Worm (Caenorhabditis elegans) whole organism, young adult: ENCODE results near the gene F20C5.5.
A peak's percentile ranks its signal among the peaks of the same experiment; 100 is the strongest.

Experiments
- B0035.1 ChIP-seq: sonication (generic microtip); optimal IDR thresholded peaks from 2 replicates; lab custom pipeline; 2016; ENCODE audit warnings: missing genetic modification characterization, mild to moderate bottlenecking, missing compliant biosample characterization, missing genotype, missing genetic modification reagents
- B0261.1 ChIP-seq: sonication (generic microtip); optimal IDR thresholded peaks from 2 replicates; lab custom pipeline; 2016; ENCODE audit warnings: mild to moderate bottlenecking, missing genetic modification characterization, moderate library complexity, missing compliant biosample characterization
- F10E7.11 ChIP-seq: sonication (generic microtip); optimal IDR thresholded peaks from 2 replicates; lab custom pipeline; 2017; ENCODE audit warnings: mild to moderate bottlenecking, missing genetic modification characterization, moderate library complexity, missing compliant biosample characterization
- F37B4.10 ChIP-seq: fragments of 200-800 bp; sonication (Bioruptor generic); IDR thresholded peaks from 2 replicates; pipeline ENCODE4 v1.3.6; 2022; ENCODE audit warnings: missing genetic modification characterization, missing compliant biosample characterization
- F57C9.4 ChIP-seq: sonication (generic microtip); optimal IDR thresholded peaks from 2 replicates; lab custom pipeline; 2017; ENCODE audit warnings: mild to moderate bottlenecking, missing genetic modification characterization, missing compliant biosample characterization
- K11D2.4 ChIP-seq: fragments of 200-800 bp; sonication (Bioruptor generic); IDR thresholded peaks from 2 replicates; pipeline ENCODE4 v1.3.6; 2022; ENCODE audit warnings: missing genetic modification reagents, missing genetic modification characterization, missing compliant biosample characterization
- Y53F4B.3 ChIP-seq: fragments of 200-800 bp; sonication (Bioruptor generic); IDR thresholded peaks from 2 replicates; pipeline ENCODE4 v1.3.6; 2022; ENCODE audit warnings: missing genetic modification reagents, missing genetic modification characterization, missing compliant biosample characterization
- akir-1 ChIP-seq: fragments of 200-800 bp; sonication (Bioruptor generic); optimal IDR thresholded peaks from 2 replicates; lab custom pipeline; 2018; ENCODE audit warnings: mild to moderate bottlenecking, missing genetic modification characterization, moderate library complexity, missing compliant biosample characterization
- aptf-2 ChIP-seq: fragments of 200-800 bp; sonication (Bioruptor generic); conservative IDR thresholded peaks from 2 replicates; pipeline ENCODE4 v1.3.6; 2022; ENCODE audit warnings: missing genetic modification reagents, missing genetic modification characterization, missing compliant biosample characterization
- aptf-3 ChIP-seq: fragments of 200-800 bp; sonication (Bioruptor generic); IDR thresholded peaks from 2 replicates; pipeline ENCODE4 v1.3.6; 2022; ENCODE audit warnings: missing genetic modification characterization, missing compliant biosample characterization
- attf-6 ChIP-seq: fragments of 200-800 bp; sonication (Bioruptor generic); IDR thresholded peaks from 2 replicates; pipeline ENCODE4 v1.3.6; 2022; ENCODE audit warnings: missing genetic modification reagents, missing genetic modification characterization, missing compliant biosample characterization
- cebp-1 ChIP-seq, 2 experiments: fragments of 200-800 bp in 1 of 2; sonication (Bioruptor generic) in 1 of 2; sonication (generic microtip) in 1 of 2; IDR thresholded peaks in 1 of 2; optimal IDR thresholded peaks in 1 of 2; 2 replicates each; pipeline versions ENCODE4 v1.3.6 to Lab custom; 2017 to 2022; ENCODE audit warnings: missing compliant biosample characterization in 2 of 2, missing genetic modification characterization in 2 of 2, mild to moderate bottlenecking in 1 of 2, missing genetic modification reagents in 1 of 2, moderate library complexity in 1 of 2
- ceh-58 ChIP-seq: fragments of 200-800 bp; sonication (Bioruptor generic); IDR thresholded peaks from 2 replicates; pipeline ENCODE4 v1.3.6; 2022; ENCODE audit warnings: missing genetic modification characterization, missing compliant biosample characterization
- chd-7 ChIP-seq: sonication (generic microtip); optimal IDR thresholded peaks from 2 replicates; lab custom pipeline; 2016; ENCODE audit warnings: mild to moderate bottlenecking, missing genetic modification characterization, moderate library complexity, missing compliant biosample characterization
- ekl-4 ChIP-seq: fragments of 200-800 bp; sonication (Bioruptor generic); IDR thresholded peaks from 2 replicates; pipeline ENCODE4 v1.3.6; 2022; ENCODE audit warnings: missing genetic modification reagents, missing genetic modification characterization, missing compliant biosample characterization
- ets-4 ChIP-seq: fragments of 200-800 bp; sonication (Bioruptor generic); optimal IDR thresholded peaks from 2 replicates; lab custom pipeline; 2018; ENCODE audit warnings: mild to moderate bottlenecking, missing genetic modification characterization, missing compliant biosample characterization
- fkh-3 ChIP-seq: sonication (generic microtip); optimal IDR thresholded peaks from 2 replicates; lab custom pipeline; 2016; ENCODE audit warnings: mild to moderate bottlenecking, missing genetic modification characterization, missing compliant biosample characterization
- hlh-26 ChIP-seq: fragments of 200-800 bp; sonication (Bioruptor generic); conservative IDR thresholded peaks from 2 replicates; pipeline ENCODE4 v1.3.6; 2022; ENCODE audit warnings: missing genetic modification reagents, missing genetic modification characterization, missing compliant biosample characterization
- hmg-1.2 ChIP-seq: fragments of 200-800 bp; sonication (Bioruptor generic); IDR thresholded peaks from 2 replicates; pipeline ENCODE4 v1.3.6; 2022; ENCODE audit warnings: missing genetic modification reagents, missing genetic modification characterization, missing compliant biosample characterization
- hsf-1 ChIP-seq: fragments of 200-800 bp; sonication (Bioruptor generic); IDR thresholded peaks from 2 replicates; pipeline ENCODE4 v1.3.6; 2022; ENCODE audit warnings: missing genetic modification reagents, missing genetic modification characterization, missing compliant biosample characterization
- lag-1 ChIP-seq: fragments of 200-800 bp; sonication (Bioruptor generic); IDR thresholded peaks from 2 replicates; pipeline ENCODE4 v1.3.6; 2022; ENCODE audit warnings: missing genetic modification reagents, missing genetic modification characterization, missing compliant biosample characterization
- let-526 ChIP-seq: fragments of 200-800 bp; sonication (Bioruptor generic); IDR thresholded peaks from 2 replicates; pipeline ENCODE4 v1.3.6; 2022; ENCODE audit warnings: missing genetic modification reagents, missing genetic modification characterization, missing compliant biosample characterization
- lin-40 ChIP-seq: sonication (generic microtip); optimal IDR thresholded peaks from 2 replicates; lab custom pipeline; 2016; ENCODE audit warnings: missing genetic modification characterization, mild to moderate bottlenecking, missing compliant biosample characterization, missing genotype, missing genetic modification reagents
- lsl-1 ChIP-seq: fragments of 200-800 bp; sonication (Bioruptor generic); optimal IDR thresholded peaks from 2 replicates; lab custom pipeline; 2018; ENCODE audit warnings: mild to moderate bottlenecking, missing genetic modification characterization, moderate library complexity, missing compliant biosample characterization
- madf-10 ChIP-seq: sonication (generic microtip); optimal IDR thresholded peaks from 2 replicates; lab custom pipeline; 2016; ENCODE audit warnings: mild to moderate bottlenecking, missing genetic modification characterization, missing compliant biosample characterization
- madf-6 ChIP-seq: fragments of 200-800 bp; sonication (Bioruptor generic); IDR thresholded peaks from 2 replicates; pipeline ENCODE4 v1.3.6; 2022; ENCODE audit warnings: missing genetic modification reagents, missing genetic modification characterization, missing compliant biosample characterization
- mcd-1 ChIP-seq: fragments of 200-800 bp; sonication (Bioruptor generic); IDR thresholded peaks from 2 replicates; pipeline ENCODE4 v1.3.6; 2022; ENCODE audit warnings: missing genetic modification reagents, missing genetic modification characterization, missing compliant biosample characterization
- nfyb-1 ChIP-seq: fragments of 200-800 bp; sonication (Bioruptor generic); IDR thresholded peaks from 2 replicates; pipeline ENCODE4 v1.3.6; 2022; ENCODE audit warnings: missing genetic modification reagents, missing genetic modification characterization, missing compliant biosample characterization
- nhr-80 ChIP-seq: sonication (generic microtip); optimal IDR thresholded peaks from 2 replicates; lab custom pipeline; 2016; ENCODE audit warnings: missing genetic modification characterization, missing compliant biosample characterization
- nhr-90 ChIP-seq: sonication (generic microtip); optimal IDR thresholded peaks from 2 replicates; lab custom pipeline; 2016; ENCODE audit warnings: missing genotype, mild to moderate bottlenecking, missing genetic modification characterization, missing compliant biosample characterization
- rcor-1 ChIP-seq: fragments of 200-800 bp; sonication (Bioruptor generic); IDR thresholded peaks from 2 replicates; pipeline ENCODE4 v1.3.6; 2022; ENCODE audit warnings: missing genetic modification reagents, missing genetic modification characterization, missing compliant biosample characterization
- sea-2 ChIP-seq: fragments of 200-800 bp; sonication (Bioruptor generic); IDR thresholded peaks from 2 replicates; pipeline ENCODE4 v1.3.6; 2022; ENCODE audit warnings: missing genetic modification characterization, missing compliant biosample characterization
- snpc-4 ChIP-seq, 5 experiments: fragments of 150-350 bp in 1 of 5; sonication (generic microtip) in 4 of 5; optimal IDR thresholded peaks; 2 replicates each; lab custom pipeline; 2014 to 2018; ENCODE audit warnings: missing genetic modification characterization in 5 of 5, missing biosample characterization in 3 of 5, antibody characterized with exemption in 2 of 5, mild to moderate bottlenecking in 2 of 5, missing compliant biosample characterization in 2 of 5, missing genotype in 2 of 5, moderate library complexity in 2 of 5, missing genetic modification reagents in 1 of 5
- tbx-9 ChIP-seq: sonication (generic microtip); optimal IDR thresholded peaks from 2 replicates; lab custom pipeline; 2016; ENCODE audit warnings: borderline replicate concordance, missing genetic modification characterization, inconsistent platforms, missing compliant biosample characterization
- tlf-1 ChIP-seq: fragments of 200-800 bp; sonication (Bioruptor generic); optimal IDR thresholded peaks from 2 replicates; lab custom pipeline; 2018; ENCODE audit warnings: mild to moderate bottlenecking, missing genetic modification characterization, missing compliant biosample characterization
- unc-62 ChIP-seq: fragments of 150-350 bp; optimal IDR thresholded peaks from 2 replicates; lab custom pipeline; 2014; ENCODE audit warnings: missing biosample characterization, missing genetic modification reagents, missing genetic modification characterization
- ztf-18 ChIP-seq: sonication (generic microtip); optimal IDR thresholded peaks from 2 replicates; lab custom pipeline; 2016; ENCODE audit warnings: missing genotype, mild to moderate bottlenecking, missing genetic modification characterization, missing compliant biosample characterization
- ztf-22 ChIP-seq: fragments of 200-800 bp; sonication (Bioruptor generic); optimal IDR thresholded peaks from 2 replicates; lab custom pipeline; 2018; ENCODE audit warnings: mild to moderate bottlenecking, missing genetic modification characterization, moderate library complexity, missing compliant biosample characterization
- ztf-25 ChIP-seq: fragments of 200-800 bp; sonication (Bioruptor generic); IDR thresholded peaks from 2 replicates; pipeline ENCODE4 v1.3.6; 2022; ENCODE audit warnings: missing genetic modification reagents, missing genetic modification characterization, missing compliant biosample characterization
- ztf-26 ChIP-seq: sonication (generic microtip); optimal IDR thresholded peaks from 2 replicates; lab custom pipeline; 2017; ENCODE audit warnings: missing genetic modification characterization, missing compliant biosample characterization
- ztf-28 ChIP-seq: fragments of 200-800 bp; sonication (Bioruptor generic); IDR thresholded peaks from 2 replicates; pipeline ENCODE4 v1.3.6; 2022; ENCODE audit warnings: missing genetic modification reagents, missing genetic modification characterization, missing compliant biosample characterization
- ztf-6 ChIP-seq: fragments of 200-800 bp; sonication (Bioruptor generic); IDR thresholded peaks from 2 replicates; pipeline ENCODE4 v1.3.6; 2022; ENCODE audit warnings: missing genetic modification reagents, missing genetic modification characterization, missing compliant biosample characterization

Gene F20C5.5

DNA sequence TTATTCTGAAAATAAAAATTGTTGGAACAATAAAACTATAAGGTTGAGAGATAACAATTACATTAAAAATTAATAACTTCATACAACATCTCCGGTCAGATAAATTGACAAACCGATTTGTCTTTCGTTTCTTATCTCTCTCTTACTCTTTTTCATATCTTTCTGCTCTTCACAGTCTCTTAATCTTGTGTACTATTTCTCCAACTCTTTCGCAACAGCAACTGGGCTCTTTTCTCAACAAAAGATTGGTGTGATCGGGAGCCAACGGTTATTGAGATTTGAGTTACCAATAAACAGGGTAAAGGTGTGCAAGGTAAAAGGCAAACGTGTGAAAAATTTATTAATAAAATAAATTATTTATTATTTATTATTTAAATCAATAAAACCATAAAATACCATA, 17.2 kb upstream of the F20C5.5 start, which contains the start of gene C33D9.8:
Gene C33D9.8 (minus strand): TSS at position 99 of the 400 bp plus-strand sequence.
- TF ChIP-seq mcd-1 (GFP tag; lab: Robert Waterston, UW) (no peak), madf-6 (GFP tag; lab: Robert Waterston, UW) (no peak), cebp-1 (GFP tag; IDR thresholded peaks at IDR 0.05; lab: Robert Waterston, UW) (0 out of 2 replicates have a peak, but pooled peaks have one; percentile 59), cebp-1 (tag; optimal IDR thresholded peaks at IDR 0.05; lab: Kevin White, UChicago) (peak; percentile 87), hmg-1.2 (peak; percentile 74; the same call in 1 of the 2 replicates)
- TF ChIP-seq, all 124 proteins: peak for 2

DNA sequence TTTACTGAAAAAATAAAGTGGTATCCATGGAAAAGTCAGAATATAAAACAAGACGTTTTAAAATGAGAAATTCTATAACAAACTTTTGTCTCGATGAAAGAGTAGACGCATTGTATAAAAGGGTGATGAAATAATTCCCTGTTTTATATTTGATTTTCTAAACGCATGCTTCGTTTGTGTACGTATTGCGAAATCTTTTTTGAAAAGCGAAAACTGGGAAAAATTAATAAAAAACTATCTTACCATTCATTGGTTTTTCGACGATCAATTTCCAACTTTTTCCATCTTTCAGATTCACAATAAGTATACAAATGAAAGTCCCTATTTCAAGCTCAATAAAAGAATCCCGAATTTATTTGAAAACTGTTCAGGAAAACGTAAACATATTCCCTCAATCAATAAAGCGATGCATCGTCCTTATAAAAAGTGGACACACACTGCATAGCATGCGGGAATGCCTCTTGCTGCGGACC, 15.5 kb upstream of the F20C5.5 start, which contains the start of gene C33D9.13:
Gene C33D9.13 (minus strand): TSS at position 423 of the 473 bp plus-strand sequence.
- TF ChIP-seq ztf-22 (GFP tag; lab: Kevin White, UChicago) (no peak), cebp-1 (GFP tag; IDR thresholded peaks at IDR 0.05; lab: Robert Waterston, UW) (peak; percentile 92), cebp-1 (tag; optimal IDR thresholded peaks at IDR 0.05; lab: Kevin White, UChicago) (peak; percentile 98)

DNA sequence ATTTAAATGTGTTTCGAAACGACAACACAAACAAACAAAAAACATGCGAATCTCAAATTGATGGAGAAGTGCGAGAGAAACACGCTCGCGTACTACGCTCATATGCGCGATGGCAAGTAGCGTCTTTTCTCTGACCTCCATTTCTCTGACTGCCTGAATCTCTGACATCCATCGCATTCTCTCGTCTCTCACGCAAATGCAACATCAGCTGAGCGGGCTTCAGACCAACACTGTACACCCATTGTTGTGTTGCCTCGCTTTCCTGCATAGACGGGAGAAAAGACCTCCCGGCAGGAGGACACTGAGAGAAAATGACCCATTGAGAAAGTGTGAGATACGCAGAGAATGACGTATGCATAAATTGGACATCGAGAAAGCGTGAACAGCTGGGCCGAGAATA, 12.7 kb upstream of the F20C5.5 start:
- TF ChIP-seq ztf-25 (GFP tag; lab: Robert Waterston, UW) (no peak), F37B4.10 (GFP tag; lab: Robert Waterston, UW) (no peak), ztf-18 (peak; percentile 42), rcor-1 (GFP tag; lab: Robert Waterston, UW) (no peak), lag-1 (GFP tag; lab: Robert Waterston, UW) (0 out of 2 replicates have a peak, but pooled peaks have one; percentile 23), snpc-4 (GFP tag; optimal IDR thresholded peaks at IDR 0.05; lab: Kevin White, UChicago) (no peak), snpc-4 (tag; optimal IDR thresholded peaks at IDR 0.05; lab: Kevin White, UChicago) (no peak), aptf-2 (no peak), B0261.1 (tag; lab: Kevin White, UChicago) (no peak), nfyb-1 (no peak), madf-10 (tag; lab: Kevin White, UChicago) (peak; percentile 34), lsl-1 (no peak), tbx-9 (tag; lab: Kevin White, UChicago) (no peak), fkh-3 (tag; lab: Kevin White, UChicago) (no peak), unc-62 (GFP tag; lab: Kevin White, UChicago) (peak; percentile 19), sea-2 (GFP tag; lab: Robert Waterston, UW) (no peak), tlf-1 (GFP tag; lab: Kevin White, UChicago) (no peak), ztf-22 (GFP tag; lab: Kevin White, UChicago) (no peak), B0035.1 (tag; lab: Kevin White, UChicago) (no peak), cebp-1 (GFP tag; IDR thresholded peaks at IDR 0.05; lab: Robert Waterston, UW) (peak; percentile 41; the same call in 1 of the 2 replicates), cebp-1 (tag; optimal IDR thresholded peaks at IDR 0.05; lab: Kevin White, UChicago) (no peak), aptf-3 (GFP tag; lab: Robert Waterston, UW) (no peak), akir-1 (GFP tag; lab: Kevin White, UChicago) (no peak), hlh-26 (GFP tag; lab: Robert Waterston, UW) (no peak), nhr-80 (tag; lab: Kevin White, UChicago) (peak; percentile 82), ets-4 (peak; percentile 18), ztf-26 (no peak), ztf-6 (GFP tag; lab: Robert Waterston, UW) (no peak), ztf-28 (GFP tag; lab: Robert Waterston, UW) (no peak), let-526 (GFP tag; lab: Robert Waterston, UW) (0 out of 2 replicates have a peak, but pooled peaks have one; percentile 21), hsf-1 (GFP tag; lab: Robert Waterston, UW) (no peak), F10E7.11 (tag; lab: Kevin White, UChicago) (no peak), attf-6 (GFP tag; lab: Robert Waterston, UW) (no peak), mcd-1 (GFP tag; lab: Robert Waterston, UW) (no peak), lin-40 (peak; percentile 35), F57C9.4 (tag; lab: Kevin White, UChicago) (no peak), ekl-4 (GFP tag; lab: Robert Waterston, UW) (no peak), nhr-90 (tag; lab: Kevin White, UChicago) (no peak), chd-7 (tag; lab: Kevin White, UChicago) (no peak), ceh-58 (GFP tag; lab: Robert Waterston, UW) (no peak), Y53F4B.3 (no peak), hmg-1.2 (peak; percentile 77), K11D2.4 (GFP tag; lab: Robert Waterston, UW) (no peak)
